Worm (Caenorhabditis elegans) whole organism, mixed stage, embryonic: Measurements from ENCODE around the gene T28H11.7.
"Not testable (repeated sequence)": the region's sequence is repeated elsewhere in the genome, so short reads cannot be mapped to it uniquely, and the experiment has no call there.

Experiments used
- ceh-39 ChIP-seq: fragments of 150-350 bp; optimal IDR thresholded peaks from 2 replicates; lab custom pipeline; 2014; ENCODE audit warnings: missing biosample characterization, missing genetic modification characterization
- lin-13 ChIP-seq: fragments of 150-350 bp; optimal IDR thresholded peaks from 2 replicates; lab custom pipeline; 2014; ENCODE audit warnings: missing biosample characterization, missing genetic modification characterization
- nhr-237 ChIP-seq: fragments of 150-350 bp; optimal IDR thresholded peaks from 2 replicates; lab custom pipeline; 2014; ENCODE audit warnings: missing biosample characterization, missing genetic modification characterization
- nhr-76 ChIP-seq: sonication (generic microtip); optimal IDR thresholded peaks from 2 replicates; lab custom pipeline; 2017; ENCODE audit warnings: missing biosample characterization, missing genetic modification characterization
- pha-4 ChIP-seq: fragments of 150-350 bp; optimal IDR thresholded peaks from 2 replicates; lab custom pipeline; 2018; ENCODE audit warnings: missing biosample characterization, missing genetic modification reagents, missing genetic modification characterization
- tbx-8 ChIP-seq: fragments of 200-800 bp; sonication (Bioruptor generic); optimal IDR thresholded peaks from 2 replicates; lab custom pipeline; 2018; ENCODE audit warnings: mild to moderate bottlenecking, missing genetic modification characterization, moderate library complexity, missing compliant biosample characterization
- unc-39 ChIP-seq: fragments of 150-350 bp; optimal IDR thresholded peaks from 2 replicates; lab custom pipeline; 2014; ENCODE audit warnings: missing biosample characterization, missing genetic modification characterization
- ztf-11 ChIP-seq: fragments of 150-350 bp; optimal IDR thresholded peaks from 2 replicates; lab custom pipeline; 2014; ENCODE audit warnings: missing biosample characterization, missing genetic modification characterization

ce11 chrIV:5016461-5016860 is 514 bp downstream of the T28H11.7 start, which contains the start of gene ssq-4:
- TF ChIP-seq nhr-76 (tag; lab: Kevin White, UChicago); tbx-8; unc-39 (tag; lab: Kevin White, UChicago); pha-4 (tag; lab: Kevin White, UChicago); nhr-237 (tag; lab: Kevin White, UChicago); lin-13 (tag; lab: Kevin White, UChicago); ceh-39 (tag; lab: Kevin White, UChicago); ztf-11 (tag; lab: Kevin White, UChicago): not testable (repeated sequence)
